Fruit fly (Drosophila melanogaster) whole organism, prepupa: ENCODE data around the gene Chro.

Experiments used
- CG10631 ChIP-seq: fragments of 200-800 bp; sonication (Bioruptor generic); optimal IDR thresholded peaks from 2 replicates; lab custom pipeline; 2016; ENCODE audit warnings: missing biosample characterization, missing genetic modification characterization
- CG15336 ChIP-seq: fragments of 200-800 bp; sonication (Bioruptor generic); IDR thresholded peaks from 2 replicates; pipeline ENCODE4 v1.3.6; 2022; ENCODE audit warnings: missing biosample characterization, missing genetic modification characterization
- CG3032 ChIP-seq: fragments of 200-800 bp; optimal IDR thresholded peaks from 2 replicates; lab custom pipeline; 2019; ENCODE audit warnings: missing biosample characterization, mild to moderate bottlenecking, missing genetic modification characterization, moderate library complexity
- CG32006 ChIP-seq: fragments of 200-800 bp; sonication (Bioruptor generic); optimal IDR thresholded peaks from 3 replicates; lab custom pipeline; 2017; ENCODE audit warnings: missing biosample characterization, mild to moderate bottlenecking, missing genetic modification characterization
- CG4318 ChIP-seq: fragments of 200-800 bp; sonication (Bioruptor generic); optimal IDR thresholded peaks from 3 replicates; lab custom pipeline; 2017; ENCODE audit warnings: missing biosample characterization, mild to moderate bottlenecking, missing genetic modification characterization
- CG6808 ChIP-seq: fragments of 200-800 bp; sonication (Bioruptor generic); optimal IDR thresholded peaks from 3 replicates; lab custom pipeline; 2017; ENCODE audit warnings: missing biosample characterization, missing genetic modification characterization, mild to moderate bottlenecking, moderate library complexity, missing genetic modification reagents
- CG6854 ChIP-seq: fragments of 200-800 bp; sonication (Bioruptor generic); optimal IDR thresholded peaks from 2 replicates; lab custom pipeline; 2017; ENCODE audit warnings: missing biosample characterization, mild to moderate bottlenecking, missing genetic modification characterization
- CG8119 ChIP-seq: fragments of 200-800 bp; sonication (Bioruptor generic); IDR thresholded peaks from 3 replicates; pipeline ENCODE4 v1.3.6; 2022; ENCODE audit warnings: missing biosample characterization, missing genetic modification characterization
- Gug ChIP-seq: fragments of 200-800 bp; sonication (Bioruptor generic); IDR thresholded peaks from 2 replicates; pipeline ENCODE4 v1.3.6; 2022; ENCODE audit warnings: missing biosample characterization, missing genetic modification characterization
- OdsH ChIP-seq: fragments of 200-800 bp; sonication (Bioruptor generic); optimal IDR thresholded peaks from 3 replicates; lab custom pipeline; 2016; ENCODE audit warnings: missing biosample characterization, missing genetic modification characterization
- Sox15 ChIP-seq: fragments of 200-800 bp; sonication (Bioruptor generic); optimal IDR thresholded peaks from 3 replicates; lab custom pipeline; 2016; ENCODE audit warnings: missing biosample characterization, missing genetic modification characterization
- achi ChIP-seq: fragments of 200-800 bp; sonication (Bioruptor generic); optimal IDR thresholded peaks from 3 replicates; lab custom pipeline; 2016; ENCODE audit warnings: missing biosample characterization, missing genetic modification characterization
- fd59A ChIP-seq: fragments of 200-800 bp; sonication (Bioruptor generic); optimal IDR thresholded peaks from 2 replicates; lab custom pipeline; 2017; ENCODE audit warnings: missing biosample characterization, mild to moderate bottlenecking, missing genetic modification characterization, missing genetic modification reagents
- vri ChIP-seq: fragments of 200-800 bp; sonication (Bioruptor generic); optimal IDR thresholded peaks from 3 replicates; lab custom pipeline; 2016; ENCODE audit warnings: missing biosample characterization, mild to moderate bottlenecking, missing genetic modification characterization

DNA sequence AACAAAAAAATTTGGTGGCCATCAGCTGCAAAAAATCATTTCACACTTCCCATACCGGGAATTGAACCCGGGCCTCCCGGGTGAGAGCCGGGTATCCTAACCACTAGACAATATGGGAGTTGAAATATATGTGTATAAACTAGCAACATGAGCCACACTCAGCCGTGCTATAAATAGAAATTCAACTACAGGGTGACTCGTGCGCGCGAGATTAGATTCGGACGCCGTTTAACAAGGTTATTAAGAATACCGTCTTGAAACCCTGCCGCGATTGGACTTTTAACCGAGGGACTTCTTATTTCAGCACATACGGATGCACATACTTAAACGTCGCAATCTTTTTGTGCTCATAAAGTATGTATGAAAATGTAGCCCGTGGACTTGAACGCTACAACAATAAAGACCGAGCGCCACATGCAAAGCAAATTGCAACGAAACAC, 31.1 kb downstream of the Chro start:
- no peak for TF ChIP-seq CG32006
- TF ChIP-seq fd59A (GFP tag; lab: Kevin White, UChicago) = no peak
- no peak for TF ChIP-seq Sox15 (GFP tag; lab: Kevin White, UChicago)
- no peak for TF ChIP-seq CG10631 (GFP tag; lab: Kevin White, UChicago)
- peak; percentile 64 for TF ChIP-seq CG6808 (GFP tag; lab: Kevin White, UChicago)
- TF ChIP-seq CG3032 (tag; lab: Kevin White, UChicago) = no peak
- TF ChIP-seq CG15336 (GFP tag; lab: Robert Waterston, UW) = no peak
- TF ChIP-seq Gug (GFP tag; lab: Robert Waterston, UW) = no peak
- TF ChIP-seq vri (GFP tag; lab: Kevin White, UChicago) = peak; percentile 10
- TF ChIP-seq CG4318 = no peak
- TF ChIP-seq OdsH (GFP tag; lab: Kevin White, UChicago) = no peak
- peak; percentile 37 for TF ChIP-seq CG6854 (GFP tag; lab: Kevin White, UChicago)
- 0 out of 3 replicates have a peak, but pooled peaks have one; percentile 19 for TF ChIP-seq CG8119 (GFP tag; lab: Robert Waterston, UW)
- peak; percentile 14 for TF ChIP-seq achi
